Worm (Caenorhabditis elegans) whole organism, dauer: ENCODE measurements around the gene ZK287.1.

ENCODE experiments used
- unc-62 ChIP-seq: sonication (generic microtip); optimal IDR thresholded peaks from 2 replicates; lab custom pipeline; 2017; ENCODE audit warnings: missing biosample characterization, missing genetic modification reagents, missing genetic modification characterization

The ZK287.1 gene

ce11 chrV:9666394-9666793, at the start of gene ZK287.1:
Gene ZK287.1, plus strand, starts transcription at chrV:9666694.
- no peak for TF ChIP-seq unc-62 (GFP tag; lab: Kevin White, UChicago)

ce11 chrV:9618420-9618819, 48.1 kb upstream of the ZK287.1 start:
- no peak for TF ChIP-seq unc-62 (GFP tag; lab: Kevin White, UChicago)

- no peak for TF ChIP-seq unc-62 (GFP tag; lab: Kevin White, UChicago)
Measured at ce11 chrV:9618919-9619318, 47.6 kb upstream of the ZK287.1 start, which contains the start of gene idpc-7. Gene idpc-7, minus strand, starts transcription at chrV:9619019.

ce11 chrV:9619850-9620249, 46.6 kb upstream of the ZK287.1 start, which contains the start of gene idpc-6:
Gene idpc-6, plus strand, starts transcription at chrV:9620150.
- TF ChIP-seq unc-62 (GFP tag; lab: Kevin White, UChicago) = no peak

- no peak for TF ChIP-seq unc-62 (GFP tag; lab: Kevin White, UChicago)
Measured at ce11 chrV:9620417-9620816, 46.1 kb upstream of the ZK287.1 start.

ce11 chrV:9621437-9621836, 45.1 kb upstream of the ZK287.1 start:
- no peak for TF ChIP-seq unc-62 (GFP tag; lab: Kevin White, UChicago)

- TF ChIP-seq unc-62 (GFP tag; lab: Kevin White, UChicago) = no peak
Measured at ce11 chrV:9622834-9623233, 43.7 kb upstream of the ZK287.1 start, which contains the start of gene idpc-5. Gene idpc-5, minus strand, starts transcription at chrV:9622934.

- TF ChIP-seq unc-62 (GFP tag; lab: Kevin White, UChicago) = no peak
Measured at ce11 chrV:9625122-9625521, 41.4 kb upstream of the ZK287.1 start, which contains the start of gene idpc-4. Gene idpc-4, plus strand, starts transcription at chrV:9625422.

ce11 chrV:9625604-9626446, 40.7 kb upstream of the ZK287.1 start, which contains the start of gene T06E4.7:
Gene T06E4.7, plus strand, starts transcription at chrV:9626396.
- TF ChIP-seq unc-62 (GFP tag; lab: Kevin White, UChicago) = no peak

ce11 chrV:9628603-9629002, 37.9 kb upstream of the ZK287.1 start:
- no peak for TF ChIP-seq unc-62 (GFP tag; lab: Kevin White, UChicago)

- no peak for TF ChIP-seq unc-62 (GFP tag; lab: Kevin White, UChicago)
Measured at ce11 chrV:9629114-9629513, 37.4 kb upstream of the ZK287.1 start, which contains the start of gene idpc-3. Gene idpc-3, minus strand, starts transcription at chrV:9629214.

ce11 chrV:9629643-9630042, 36.9 kb upstream of the ZK287.1 start, which contains the start of gene col-146:
Gene col-146, plus strand, starts transcription at chrV:9629943.
- no peak for TF ChIP-seq unc-62 (GFP tag; lab: Kevin White, UChicago)

ce11 chrV:9630542-9630941, 36.0 kb upstream of the ZK287.1 start:
- TF ChIP-seq unc-62 (GFP tag; lab: Kevin White, UChicago) = no peak

ce11 chrV:9630944-9631343, 35.5 kb upstream of the ZK287.1 start, which contains the start of gene T06E4.5:
Gene T06E4.5, plus strand, starts transcription at chrV:9631244.
- TF ChIP-seq unc-62 (GFP tag; lab: Kevin White, UChicago) = no peak

ce11 chrV:9632348-9632747, 34.1 kb upstream of the ZK287.1 start:
- no peak for TF ChIP-seq unc-62 (GFP tag; lab: Kevin White, UChicago)

- no peak for TF ChIP-seq unc-62 (GFP tag; lab: Kevin White, UChicago)
Measured at ce11 chrV:9633313-9633712, 33.2 kb upstream of the ZK287.1 start, which contains the start of gene col-147. Gene col-147, minus strand, starts transcription at chrV:9633338.
